Fruit fly (Drosophila melanogaster) whole organism, pupa: ENCODE measurements around the gene CG12081.

Experiments
- CG10348 ChIP-seq: fragments of 200-800 bp; sonication (Bioruptor generic); IDR thresholded peaks from 2 replicates; pipeline ENCODE4 v1.3.6; 2022; ENCODE audit warnings: missing biosample characterization, missing genetic modification characterization
- CG12605 ChIP-seq: fragments of 200-800 bp; sonication (Bioruptor generic); IDR thresholded peaks from 2 replicates; pipeline ENCODE4 v1.3.6; 2022; ENCODE audit warnings: missing biosample characterization, missing genetic modification characterization
- CG14655 ChIP-seq: fragments of 200-800 bp; sonication (Bioruptor generic); optimal IDR thresholded peaks from 3 replicates; lab custom pipeline; 2017; ENCODE audit warnings: mild to moderate bottlenecking, missing biosample characterization, missing genetic modification reagents, missing genetic modification characterization
- CG15710 ChIP-seq: fragments of 200-800 bp; sonication (Bioruptor generic); optimal IDR thresholded peaks from 2 replicates; lab custom pipeline; 2018; ENCODE audit warnings: missing biosample characterization, mild to moderate bottlenecking, missing genetic modification characterization, moderate library complexity
- CG17806 ChIP-seq: fragments of 200-800 bp; sonication (Bioruptor generic); optimal IDR thresholded peaks from 2 replicates; lab custom pipeline; 2018; ENCODE audit warnings: missing biosample characterization, mild to moderate bottlenecking, missing genetic modification characterization, moderate library complexity
- CG34367 ChIP-seq: fragments of 200-800 bp; sonication (Bioruptor generic); optimal IDR thresholded peaks from 2 replicates; lab custom pipeline; 2018; ENCODE audit warnings: missing biosample characterization, mild to moderate bottlenecking, missing genetic modification characterization
- CG4496 ChIP-seq: fragments of 200-800 bp; sonication (Bioruptor generic); IDR thresholded peaks from 3 replicates; pipeline ENCODE4 v1.3.6; 2022; ENCODE audit warnings: missing biosample characterization, missing genetic modification characterization
- CG8159 ChIP-seq: fragments of 200-800 bp; sonication (Bioruptor generic); optimal IDR thresholded peaks from 3 replicates; lab custom pipeline; 2018; ENCODE audit warnings: missing biosample characterization, mild to moderate bottlenecking, missing genetic modification characterization, moderate library complexity
- CG8301 ChIP-seq: fragments of 200-800 bp; sonication (Bioruptor generic); optimal IDR thresholded peaks from 2 replicates; lab custom pipeline; 2018; ENCODE audit warnings: missing biosample characterization, mild to moderate bottlenecking, missing genetic modification characterization
- CG9948 ChIP-seq: fragments of 200-800 bp; sonication (Bioruptor generic); optimal IDR thresholded peaks from 2 replicates; lab custom pipeline; 2018; ENCODE audit warnings: missing biosample characterization, mild to moderate bottlenecking, missing genetic modification characterization, moderate library complexity
- D1 ChIP-seq: fragments of 200-800 bp; sonication (Bioruptor generic); optimal IDR thresholded peaks from 2 replicates; lab custom pipeline; 2018; ENCODE audit warnings: missing biosample characterization, mild to moderate bottlenecking, missing genetic modification characterization, moderate library complexity
- Snoo ChIP-seq: fragments of 200-800 bp; sonication (Bioruptor generic); optimal IDR thresholded peaks from 3 replicates; lab custom pipeline; 2017; ENCODE audit warnings: missing biosample characterization, mild to moderate bottlenecking, missing genetic modification characterization, inconsistent platforms
- fd96Ca ChIP-seq: fragments of 200-800 bp; sonication (Bioruptor generic); IDR thresholded peaks from 3 replicates; pipeline ENCODE4 v1.3.6; 2022; ENCODE audit warnings: missing biosample characterization, missing genetic modification characterization

DNA sequence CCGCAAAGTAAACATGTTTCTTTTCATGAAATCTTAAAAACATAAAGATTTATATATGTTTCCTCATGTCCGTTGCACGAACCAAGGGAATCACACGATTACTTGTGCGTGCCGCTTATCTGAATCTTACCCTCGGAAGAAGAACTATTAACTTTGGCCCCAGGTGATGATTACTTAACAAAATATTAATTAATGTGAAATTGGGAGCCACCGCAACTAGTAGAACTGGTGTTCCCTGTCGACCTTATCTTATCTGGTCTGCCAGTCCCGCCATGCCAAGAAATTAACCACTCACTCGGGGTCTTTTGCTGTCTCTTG lies 4.5 kb downstream of the CG12081 start:
- TF ChIP-seq CG14655 (no peak), CG8159 (tag; lab: Kevin White, UChicago) (no peak), CG17806 (no peak), CG8301 (tag; lab: Kevin White, UChicago) (no peak), CG15710 (tag; lab: Kevin White, UChicago) (no peak), fd96Ca (no peak), CG4496 (GFP tag; lab: Robert Waterston, UW) (no peak), CG34367 (tag; lab: Kevin White, UChicago) (no peak), CG12605 (GFP tag; lab: Robert Waterston, UW) (no peak), Snoo (tag; lab: Kevin White, UChicago) (no peak), CG9948 (tag; lab: Kevin White, UChicago) (no peak), D1 (no peak), CG10348 (GFP tag; lab: Robert Waterston, UW) (no peak)
